Worm (Caenorhabditis elegans) whole organism, young adult: ENCODE data around the gene C08E3.15.

Source experiments
- D2030.7 ChIP-seq: fragments of 200-800 bp; sonication (Bioruptor generic); IDR thresholded peaks from 2 replicates; pipeline ENCODE4 v1.3.6; 2022; ENCODE audit warnings: missing genetic modification reagents, missing genetic modification characterization, missing compliant biosample characterization
- F57A8.1 ChIP-seq: fragments of 200-800 bp; sonication (Bioruptor generic); optimal IDR thresholded peaks from 2 replicates; lab custom pipeline; 2018; ENCODE audit warnings: mild to moderate bottlenecking, missing genetic modification characterization, moderate library complexity, missing compliant biosample characterization
- F57C9.4 ChIP-seq: sonication (generic microtip); optimal IDR thresholded peaks from 2 replicates; lab custom pipeline; 2017; ENCODE audit warnings: mild to moderate bottlenecking, missing genetic modification characterization, missing compliant biosample characterization
- K11D2.4 ChIP-seq: fragments of 200-800 bp; sonication (Bioruptor generic); IDR thresholded peaks from 2 replicates; pipeline ENCODE4 v1.3.6; 2022; ENCODE audit warnings: missing genetic modification reagents, missing genetic modification characterization, missing compliant biosample characterization
- T07F8.4 ChIP-seq: sonication (generic microtip); optimal IDR thresholded peaks from 2 replicates; lab custom pipeline; 2016; ENCODE audit warnings: mild to moderate bottlenecking, missing genetic modification characterization, moderate library complexity, missing compliant biosample characterization
- Y53F4B.3 ChIP-seq: fragments of 200-800 bp; sonication (Bioruptor generic); IDR thresholded peaks from 2 replicates; pipeline ENCODE4 v1.3.6; 2022; ENCODE audit warnings: missing genetic modification reagents, missing genetic modification characterization, missing compliant biosample characterization
- dpl-1 ChIP-seq: fragments of 150-350 bp; optimal IDR thresholded peaks from 2 replicates; lab custom pipeline; 2014; ENCODE audit warnings: missing biosample characterization, missing genetic modification reagents, missing genetic modification characterization
- efl-1 ChIP-seq: fragments of 150-350 bp; optimal IDR thresholded peaks from 2 replicates; lab custom pipeline; 2014; ENCODE audit warnings: missing biosample characterization, missing genetic modification reagents, missing genetic modification characterization
- madf-6 ChIP-seq: fragments of 200-800 bp; sonication (Bioruptor generic); IDR thresholded peaks from 2 replicates; pipeline ENCODE4 v1.3.6; 2022; ENCODE audit warnings: missing genetic modification reagents, missing genetic modification characterization, missing compliant biosample characterization
- nfyb-1 ChIP-seq: fragments of 200-800 bp; sonication (Bioruptor generic); IDR thresholded peaks from 2 replicates; pipeline ENCODE4 v1.3.6; 2022; ENCODE audit warnings: missing genetic modification reagents, missing genetic modification characterization, missing compliant biosample characterization
- pha-4 ChIP-seq: fragments of 150-350 bp; sonication (generic microtip); optimal IDR thresholded peaks from 2 replicates; lab custom pipeline; 2014; ENCODE audit warnings: missing biosample characterization, missing genetic modification reagents, missing genetic modification characterization
- snpc-4 ChIP-seq, 5 experiments: fragments of 150-350 bp in 1 of 5; sonication (generic microtip) in 4 of 5; optimal IDR thresholded peaks; 2 replicates each; lab custom pipeline; 2014 to 2018; ENCODE audit warnings: missing genetic modification characterization in 5 of 5, missing biosample characterization in 3 of 5, antibody characterized with exemption in 2 of 5, mild to moderate bottlenecking in 2 of 5, missing compliant biosample characterization in 2 of 5, missing genotype in 2 of 5, moderate library complexity in 2 of 5, missing genetic modification reagents in 1 of 5
- zfh-2 ChIP-seq: fragments of 200-800 bp; sonication (Bioruptor generic); conservative IDR thresholded peaks from 2 replicates; pipeline ENCODE4 v1.3.6; 2022; ENCODE audit warnings: missing genetic modification reagents, missing genetic modification characterization, missing compliant biosample characterization
- ztf-3 ChIP-seq: fragments of 200-800 bp; sonication (Bioruptor generic); optimal IDR thresholded peaks from 2 replicates; lab custom pipeline; 2018; ENCODE audit warnings: mild to moderate bottlenecking, missing genetic modification characterization, missing compliant biosample characterization

- TF ChIP-seq efl-1 (GFP tag; lab: Kevin White, UChicago) (no peak), dpl-1 (GFP tag; lab: Kevin White, UChicago) (no peak), zfh-2 (no peak), D2030.7 (GFP tag; lab: Robert Waterston, UW) (no peak), pha-4 (tag; lab: Kevin White, UChicago) (no peak), F57C9.4 (no peak), ztf-3 (GFP tag; lab: Kevin White, UChicago) (no peak), K11D2.4 (GFP tag; lab: Robert Waterston, UW) (no peak), nfyb-1 (GFP tag; lab: Robert Waterston, UW) (no peak), T07F8.4 (tag; lab: Kevin White, UChicago) (no peak), Y53F4B.3 (GFP tag; lab: Robert Waterston, UW) (no peak), madf-6 (no peak), F57A8.1 (GFP tag; lab: Kevin White, UChicago) (no peak), snpc-4 (GFP tag; optimal IDR thresholded peaks at IDR 0.05; lab: Kevin White, UChicago) (no peak), snpc-4 (tag; optimal IDR thresholded peaks at IDR 0.05; lab: Kevin White, UChicago) (no peak)
These were observed 38.3 kb upstream of the C08E3.15 start, which contains the start of gene srlf-29 for ce11 chrII:1666025-1666424.
